Worm (Caenorhabditis elegans) whole organism, L3 larva: ENCODE measurements around the gene mrps-7.

Source experiments
- aly-2 ChIP-seq: fragments of 150-350 bp; optimal IDR thresholded peaks from 2 replicates; lab custom pipeline; 2014; ENCODE audit warnings: missing biosample characterization, missing genetic modification characterization
- elt-3 ChIP-seq, 3 experiments: fragments of 150-350 bp in 1 of 3; sonication (generic microtip) in 2 of 3; optimal IDR thresholded peaks; 2 replicates in 2 of 3; 4 replicates in 1 of 3; lab custom pipeline; 2014 to 2017; ENCODE audit warnings: missing biosample characterization in 3 of 3, missing genetic modification characterization in 3 of 3
- fkh-10 ChIP-seq: sonication (generic microtip); optimal IDR thresholded peaks from 2 replicates; lab custom pipeline; 2017; ENCODE audit warnings: missing biosample characterization, missing genetic modification reagents, missing genetic modification characterization
- fos-1 ChIP-seq: fragments of 150-350 bp; optimal IDR thresholded peaks from 2 replicates; lab custom pipeline; 2014; ENCODE audit warnings: missing biosample characterization, missing genetic modification characterization
- lin-15B ChIP-seq: fragments of 150-350 bp; optimal IDR thresholded peaks from 2 replicates; lab custom pipeline; 2014; ENCODE audit warnings: missing biosample characterization, missing genetic modification characterization
- lsy-12 ChIP-seq: sonication (generic microtip); optimal IDR thresholded peaks from 2 replicates; lab custom pipeline; 2016; ENCODE audit warnings: mild to moderate bottlenecking, missing genetic modification characterization, missing compliant biosample characterization
- nhr-23 ChIP-seq: fragments of 150-350 bp; optimal IDR thresholded peaks from 2 replicates; lab custom pipeline; 2014; ENCODE audit warnings: missing biosample characterization, missing genetic modification reagents, missing genetic modification characterization
- nhr-237 ChIP-seq: fragments of 150-350 bp; optimal IDR thresholded peaks from 2 replicates; lab custom pipeline; 2014; ENCODE audit warnings: missing biosample characterization, missing genetic modification characterization
- snpc-4 ChIP-seq: fragments of 150-350 bp; optimal IDR thresholded peaks from 2 replicates; lab custom pipeline; 2014; ENCODE audit warnings: missing biosample characterization, missing genetic modification characterization
- tbx-2 ChIP-seq: sonication (generic microtip); optimal IDR thresholded peaks from 2 replicates; lab custom pipeline; 2016; ENCODE audit warnings: mild to moderate bottlenecking, missing genetic modification characterization, missing compliant biosample characterization
- unc-62 ChIP-seq: fragments of 150-350 bp; sonication (generic microtip); optimal IDR thresholded peaks from 4 replicates; lab custom pipeline; 2014; ENCODE audit warnings: missing biosample characterization, missing genetic modification reagents, missing genetic modification characterization
- ztf-11 ChIP-seq: fragments of 150-350 bp; optimal IDR thresholded peaks from 2 replicates; lab custom pipeline; 2014; ENCODE audit warnings: missing biosample characterization, missing genetic modification characterization

DNA sequence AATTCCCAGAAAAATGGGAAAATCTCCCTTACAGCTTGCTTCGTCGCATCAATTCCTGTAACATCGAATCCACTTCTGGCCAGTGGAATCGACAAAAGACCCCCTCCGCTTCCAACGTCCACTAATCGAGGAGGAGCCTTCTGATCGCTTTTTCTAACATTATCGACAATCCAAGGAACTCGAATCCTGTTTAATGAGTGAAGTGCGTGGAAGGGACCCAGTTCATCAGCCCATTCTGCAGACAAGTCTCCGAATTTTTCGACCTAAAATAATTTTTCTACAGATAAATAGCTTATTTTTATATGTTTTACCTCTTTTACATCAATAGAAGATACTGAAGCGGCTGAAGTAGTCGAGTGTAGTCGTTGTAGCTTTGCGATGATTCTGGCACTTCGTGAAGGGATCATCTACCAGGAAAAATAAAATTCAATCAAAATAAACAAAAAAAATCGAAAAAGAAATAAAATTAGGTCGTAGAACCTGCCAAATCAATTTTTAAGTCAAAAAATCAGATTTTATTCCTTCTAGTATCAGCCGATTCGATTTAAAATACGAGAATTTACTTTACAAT is 28.5 kb upstream of the mrps-7 start, which contains the start of gene coq-3:
- TF ChIP-seq ztf-11 (tag; lab: Kevin White, UChicago) (no peak), fos-1 (no peak), lin-15B (no peak), nhr-23 (no peak), elt-3 (tag; optimal IDR thresholded peaks at IDR 0.05; lab: Kevin White, UChicago) (no peak), nhr-237 (tag; lab: Kevin White, UChicago) (no peak), tbx-2 (tag; lab: Kevin White, UChicago) (no peak), fkh-10 (GFP tag; lab: Kevin White, UChicago) (no peak), lsy-12 (tag; lab: Kevin White, UChicago) (no peak), unc-62 (GFP tag; lab: Kevin White, UChicago) (no peak), snpc-4 (no peak), aly-2 (tag; lab: Kevin White, UChicago) (no peak)
